Fruit fly (Drosophila melanogaster): ENCODE measurements around the gene RpS21.

DNA sequence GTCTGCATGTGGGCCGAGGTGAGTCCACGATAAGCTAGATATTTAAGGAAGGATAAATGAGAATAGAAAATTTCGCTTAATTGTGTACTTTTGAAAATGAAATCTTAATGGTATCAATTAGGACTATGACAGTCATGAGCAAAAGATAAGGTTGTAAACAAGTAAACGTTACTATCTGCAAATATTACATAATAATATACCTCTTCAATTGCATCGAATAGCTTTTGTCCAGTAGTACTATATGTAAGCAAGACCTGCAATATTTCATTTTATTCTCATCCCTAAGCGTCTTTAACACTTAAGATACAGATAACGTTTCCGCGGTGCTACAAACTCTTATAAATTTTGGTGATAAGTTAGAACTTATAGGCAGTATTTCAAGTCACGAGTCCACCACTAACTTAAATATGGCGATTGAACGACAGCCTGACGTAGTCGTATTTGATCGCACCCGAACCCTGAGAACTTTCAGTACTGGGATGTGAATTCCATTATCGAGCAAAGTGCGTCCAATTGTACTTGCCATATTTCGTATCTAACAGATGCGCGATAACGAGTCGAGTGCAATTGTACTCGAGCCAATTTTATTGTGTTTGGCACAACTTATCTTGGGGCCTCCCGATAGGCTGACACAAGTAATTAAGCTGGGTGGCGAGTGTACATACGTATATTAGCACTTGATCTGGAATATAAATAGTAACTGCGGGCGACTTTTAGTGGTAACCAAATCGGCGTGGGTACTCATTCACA, 9.9 kb downstream of the RpS21 start:
- TF ChIP-seq Eip75B (GFP tag; optimal IDR thresholded peaks at IDR 0.05) (no peak), OdsH (GFP tag; optimal IDR thresholded peaks at IDR 0.05) (no peak), CG11294 (GFP tag; IDR thresholded peaks at IDR 0.05) (no peak), CG34406 (GFP tag; optimal IDR thresholded peaks at IDR 0.05) (no peak), CG10631 (GFP tag; optimal IDR thresholded peaks at IDR 0.05) (no peak), dac (GFP tag; optimal IDR thresholded peaks at IDR 0.05) (no peak), CG7368 (GFP tag; optimal IDR thresholded peaks at IDR 0.05) (no peak), CG6792 (GFP tag; optimal IDR thresholded peaks at IDR 0.05) (no peak), CG10669 (GFP tag; optimal IDR thresholded peaks at IDR 0.05) (no peak), CG16779 (tag; optimal IDR thresholded peaks at IDR 0.05) (no peak)

Measured in whole organism, prepupa.